Worm (Caenorhabditis elegans) whole organism, L4 larva: ENCODE results near the gene rpl-36.

Experiments used
- Y105C5A.15 ChIP-seq: fragments of 200-800 bp; sonication (Bioruptor generic); IDR thresholded peaks from 2 replicates; pipeline ENCODE4 v1.3.6; 2022; ENCODE audit warnings: missing genetic modification characterization, missing compliant biosample characterization
- Y48G9A.11 ChIP-seq: fragments of 200-800 bp; sonication (Bioruptor generic); IDR thresholded peaks from 2 replicates; pipeline ENCODE4 v1.3.6; 2022; ENCODE audit warnings: missing genetic modification reagents, missing genetic modification characterization, missing compliant biosample characterization
- Y5F2A.4 ChIP-seq: fragments of 200-800 bp; sonication (Bioruptor generic); optimal IDR thresholded peaks from 2 replicates; lab custom pipeline; 2018; ENCODE audit warnings: mild to moderate bottlenecking, missing genetic modification characterization, missing compliant biosample characterization
- ZK337.2 ChIP-seq: fragments of 200-800 bp; sonication (Bioruptor generic); IDR thresholded peaks from 2 replicates; pipeline ENCODE4 v1.3.6; 2022; ENCODE audit warnings: missing genetic modification reagents, missing genetic modification characterization, missing compliant biosample characterization
- aha-1 ChIP-seq: fragments of 150-350 bp; peaks from one replicate; lab custom pipeline; 2014; ENCODE audit warnings: missing biosample characterization, missing genetic modification characterization
- ama-1 ChIP-seq: fragments of 150-350 bp; optimal IDR thresholded peaks from 2 replicates; lab custom pipeline; 2014; ENCODE audit warnings: inconsistent platforms, mixed read lengths
- arid-1 ChIP-seq: fragments of 200-800 bp; sonication (Bioruptor generic); conservative IDR thresholded peaks from 2 replicates; pipeline ENCODE4 v1.3.6; 2022; ENCODE audit warnings: missing genetic modification reagents, missing genetic modification characterization, missing compliant biosample characterization
- attf-4 ChIP-seq: sonication (generic microtip); optimal IDR thresholded peaks from 3 replicates; lab custom pipeline; 2017; ENCODE audit warnings: missing biosample characterization, missing genetic modification characterization
- ceh-20 ChIP-seq: fragments of 200-800 bp; sonication (Bioruptor generic); IDR thresholded peaks from 2 replicates; pipeline ENCODE4 v1.3.6; 2022; ENCODE audit warnings: missing genetic modification reagents, missing genetic modification characterization, missing compliant biosample characterization
- ceh-28 ChIP-seq: fragments of 150-350 bp; optimal IDR thresholded peaks from 2 replicates; lab custom pipeline; 2014; ENCODE audit warnings: missing biosample characterization, missing genetic modification reagents, missing genetic modification characterization
- ces-1 ChIP-seq: fragments of 150-350 bp; sonication (generic microtip); optimal IDR thresholded peaks from 4 replicates; lab custom pipeline; 2014; ENCODE audit warnings: missing biosample characterization, missing genetic modification reagents, missing genetic modification characterization
- daf-16 ChIP-seq, 3 experiments: sonication (generic microtip); optimal IDR thresholded peaks; 2 replicates each; lab custom pipeline; 2016 to 2017; ENCODE audit warnings: missing genetic modification characterization in 3 of 3, missing genetic modification reagents in 3 of 3, mild to moderate bottlenecking in 2 of 3, missing compliant biosample characterization in 2 of 3, missing biosample characterization in 1 of 3, moderate library complexity in 1 of 3
- daf-8 ChIP-seq: fragments of 200-800 bp; sonication (Bioruptor generic); IDR thresholded peaks from 2 replicates; pipeline ENCODE4 v1.3.6; 2022; ENCODE audit warnings: missing genetic modification characterization, missing compliant biosample characterization
- dmd-6 ChIP-seq: fragments of 200-800 bp; sonication (Bioruptor generic); IDR thresholded peaks from 2 replicates; pipeline ENCODE4 v1.3.6; 2022; ENCODE audit warnings: missing genetic modification reagents, missing genetic modification characterization, missing compliant biosample characterization
- egl-27 ChIP-seq: sonication (generic microtip); optimal IDR thresholded peaks from 3 replicates; lab custom pipeline; 2017; ENCODE audit warnings: missing biosample characterization, missing genetic modification reagents, missing genetic modification characterization
- egl-43 ChIP-seq: fragments of 200-800 bp; sonication (Bioruptor generic); IDR thresholded peaks from 2 replicates; pipeline ENCODE4 v1.3.6; 2022; ENCODE audit warnings: missing genetic modification reagents, missing genetic modification characterization, missing compliant biosample characterization
- gei-8 ChIP-seq: fragments of 200-800 bp; sonication (Bioruptor generic); optimal IDR thresholded peaks from 2 replicates; lab custom pipeline; 2018; ENCODE audit warnings: mild to moderate bottlenecking, missing genetic modification characterization, missing compliant biosample characterization
- hlh-11 ChIP-seq: fragments of 200-800 bp; sonication (Bioruptor generic); optimal IDR thresholded peaks from 2 replicates; lab custom pipeline; 2018; ENCODE audit warnings: mild to moderate bottlenecking, missing genetic modification characterization, missing compliant biosample characterization
- hlh-30 ChIP-seq: sonication (generic microtip); optimal IDR thresholded peaks from 2 replicates; lab custom pipeline; 2017; ENCODE audit warnings: antibody characterized with exemption, mild to moderate bottlenecking, missing genetic modification characterization, missing compliant biosample characterization; ENCODE audit not compliant: insufficient read depth
- hmg-1.1 ChIP-seq: fragments of 200-800 bp; sonication (Bioruptor generic); IDR thresholded peaks from 2 replicates; pipeline ENCODE4 v1.3.6; 2022; ENCODE audit warnings: missing genetic modification reagents, missing genetic modification characterization, missing compliant biosample characterization
- lim-7 ChIP-seq: fragments of 200-800 bp; sonication (Bioruptor generic); IDR thresholded peaks from 2 replicates; pipeline ENCODE4 v1.3.6; 2022; ENCODE audit warnings: missing genetic modification characterization, missing compliant biosample characterization
- lin-39 ChIP-seq: fragments of 150-350 bp; optimal IDR thresholded peaks from 2 replicates; lab custom pipeline; 2014; ENCODE audit warnings: missing biosample characterization, missing genetic modification reagents, missing genetic modification characterization
- lsy-2 ChIP-seq, 2 experiments: fragments of 150-350 bp in 1 of 2; sonication (generic microtip) in 1 of 2; optimal IDR thresholded peaks; 2 replicates each; lab custom pipeline; 2014 to 2017; ENCODE audit warnings: missing biosample characterization in 2 of 2, missing genetic modification characterization in 2 of 2
- mdl-1 ChIP-seq, 2 experiments: fragments of 150-350 bp in 1 of 2; sonication (generic microtip) in 1 of 2; optimal IDR thresholded peaks; 2 replicates each; lab custom pipeline; 2014 to 2017; ENCODE audit warnings: missing biosample characterization in 2 of 2, missing genetic modification characterization in 2 of 2
- mes-2 ChIP-seq: sonication (generic microtip); optimal IDR thresholded peaks from 2 replicates; lab custom pipeline; 2016; ENCODE audit warnings: missing genotype, mild to moderate bottlenecking, missing genetic modification characterization, missing compliant biosample characterization; ENCODE audit not compliant: poor library complexity, severe bottlenecking
- nhr-10 ChIP-seq: fragments of 150-350 bp; optimal IDR thresholded peaks from 2 replicates; lab custom pipeline; 2014; ENCODE audit warnings: missing biosample characterization, missing genetic modification characterization
- nhr-11 ChIP-seq: fragments of 150-350 bp; optimal IDR thresholded peaks from 2 replicates; lab custom pipeline; 2014; ENCODE audit warnings: missing biosample characterization, missing genetic modification characterization
- nhr-25 ChIP-seq: sonication (generic microtip); optimal IDR thresholded peaks from 2 replicates; lab custom pipeline; 2017; ENCODE audit warnings: missing genetic modification characterization, mild to moderate bottlenecking, missing compliant biosample characterization, antibody characterized with exemption, moderate library complexity, borderline replicate concordance; ENCODE audit not compliant: insufficient read depth
- nhr-28 ChIP-seq: fragments of 150-350 bp; optimal IDR thresholded peaks from 2 replicates; lab custom pipeline; 2014; ENCODE audit warnings: missing biosample characterization, missing genetic modification characterization
- nhr-42 ChIP-seq: fragments of 200-800 bp; sonication (Bioruptor generic); IDR thresholded peaks from 2 replicates; pipeline ENCODE4 v1.3.6; 2022; ENCODE audit warnings: missing genetic modification characterization, missing compliant biosample characterization
- nhr-48 ChIP-seq: sonication (generic microtip); optimal IDR thresholded peaks from 2 replicates; lab custom pipeline; 2016; ENCODE audit warnings: mild to moderate bottlenecking, missing genetic modification characterization, missing compliant biosample characterization
- pqm-1 ChIP-seq: sonication (generic microtip); optimal IDR thresholded peaks from 2 replicates; lab custom pipeline; 2017; ENCODE audit warnings: missing biosample characterization, missing genetic modification characterization
- rbr-2 ChIP-seq: sonication (generic microtip); optimal IDR thresholded peaks from 2 replicates; lab custom pipeline; 2016; ENCODE audit warnings: missing genotype, missing genetic modification characterization, missing compliant biosample characterization
- sdz-12 ChIP-seq: fragments of 200-800 bp; sonication (Bioruptor generic); optimal IDR thresholded peaks from 2 replicates; lab custom pipeline; 2018; ENCODE audit warnings: mild to moderate bottlenecking, missing genetic modification characterization, missing compliant biosample characterization
- snpc-4 ChIP-seq: fragments of 150-350 bp; optimal IDR thresholded peaks from 2 replicates; lab custom pipeline; 2014; ENCODE audit warnings: missing biosample characterization, missing genetic modification characterization
- tra-1 ChIP-seq: fragments of 200-800 bp; sonication (Bioruptor generic); IDR thresholded peaks from 2 replicates; pipeline ENCODE4 v1.3.6; 2022; ENCODE audit warnings: missing genetic modification reagents, missing genetic modification characterization, missing compliant biosample characterization
- unc-62 ChIP-seq, 3 experiments: fragments of 150-350 bp in 1 of 3; sonication (generic microtip); optimal IDR thresholded peaks in 2 of 3; peaks in 1 of 3; 1 replicate in 1 of 3; 2 replicates in 2 of 3; lab custom pipeline; 2014 to 2017; ENCODE audit warnings: missing biosample characterization in 3 of 3, missing genetic modification characterization in 3 of 3, missing genetic modification reagents in 3 of 3, missing genotype in 1 of 3
- zip-11 ChIP-seq: fragments of 200-800 bp; sonication (Bioruptor generic); IDR thresholded peaks from 2 replicates; pipeline ENCODE4 v1.3.6; 2022; ENCODE audit warnings: missing genetic modification characterization, missing compliant biosample characterization
- zip-2 ChIP-seq: fragments of 150-350 bp; optimal IDR thresholded peaks from 2 replicates; lab custom pipeline; 2014; ENCODE audit warnings: missing biosample characterization, missing genetic modification characterization
- ztf-11 ChIP-seq: fragments of 150-350 bp; optimal IDR thresholded peaks from 2 replicates; lab custom pipeline; 2014; ENCODE audit warnings: missing biosample characterization, missing genetic modification characterization

Gene rpl-36

DNA sequence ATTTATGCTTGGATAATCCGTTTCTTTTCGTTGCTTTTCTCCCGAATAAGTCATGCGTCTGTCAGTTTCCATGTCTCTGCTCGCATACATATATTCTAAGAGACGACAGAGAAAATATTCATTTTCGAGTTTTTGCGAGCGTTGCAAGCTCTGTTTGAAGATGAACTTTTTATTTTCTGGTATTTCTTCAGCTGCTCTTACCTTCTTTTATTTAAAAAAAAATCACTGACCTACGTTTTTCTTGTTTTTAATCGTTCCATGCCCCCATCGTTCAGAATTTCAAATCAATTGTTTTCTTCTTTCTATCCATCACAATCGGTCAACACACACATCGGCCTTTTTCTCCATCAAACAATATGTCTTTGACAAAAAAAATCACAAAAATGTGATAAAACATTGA lies 30.4 kb downstream of the rpl-36 start:
- TF ChIP-seq ceh-28 (tag; lab: Kevin White, UChicago) (no peak), aha-1 (tag; lab: Kevin White, UChicago) (peak; percentile 90), mes-2 (tag; lab: Kevin White, UChicago) (peak; percentile 35), hmg-1.1 (GFP tag; lab: Robert Waterston, UW) (no peak), Y48G9A.11 (GFP tag; lab: Robert Waterston, UW) (no peak), rbr-2 (tag; lab: Kevin White, UChicago) (no peak), egl-27 (tag; lab: Kevin White, UChicago) (no peak), ama-1 (lab: Kevin White, UChicago) (no peak), dmd-6 (no peak), unc-62 (GFP tag; optimal IDR thresholded peaks at IDR 0.05 in 1 of 2; lab: Kevin White, UChicago) (peak in 1 of 2 experiments; percentile 76), unc-62 (tag; optimal IDR thresholded peaks at IDR 0.05; lab: Kevin White, UChicago) (no peak), nhr-42 (no peak), sdz-12 (GFP tag; lab: Kevin White, UChicago) (no peak), nhr-48 (tag; lab: Kevin White, UChicago) (no peak), lim-7 (GFP tag; lab: Robert Waterston, UW) (no peak), attf-4 (no peak)

DNA sequence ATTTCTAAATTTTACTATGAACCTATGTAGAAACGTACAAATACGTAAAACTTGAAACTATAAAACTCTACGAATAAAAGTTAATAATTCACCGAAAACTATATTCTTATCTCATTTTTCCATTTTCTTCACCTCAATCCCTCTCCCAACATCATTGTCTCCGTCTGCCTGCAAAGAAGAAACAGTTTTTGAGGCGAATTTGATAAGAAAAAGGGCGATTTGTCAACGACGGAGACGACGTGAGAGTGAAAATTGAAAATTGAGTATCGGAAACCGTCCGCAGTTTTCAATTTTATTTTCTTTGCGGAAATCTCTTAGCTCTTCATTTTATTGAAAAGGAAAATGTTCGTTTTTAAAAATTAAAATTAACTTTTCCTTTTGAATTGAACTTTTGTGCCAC lies 32.0 kb downstream of the rpl-36 start:
- TF ChIP-seq rbr-2 (tag; lab: Kevin White, UChicago) (no peak), snpc-4 (tag; lab: Kevin White, UChicago) (no peak), unc-62 (GFP tag; optimal IDR thresholded peaks at IDR 0.05 in 1 of 2; lab: Kevin White, UChicago) (peak in 1 of 2 experiments; percentile 61), unc-62 (tag; optimal IDR thresholded peaks at IDR 0.05; lab: Kevin White, UChicago) (no peak), nhr-28 (peak; percentile 36), ztf-11 (no peak), daf-16 (GFP tag; optimal IDR thresholded peaks at IDR 0.05; lab: Kevin White, UChicago) (no peak), daf-16 (tag; optimal IDR thresholded peaks at IDR 0.05; lab: Kevin White, UChicago) (peak; percentile 29), hlh-11 (tag; lab: Kevin White, UChicago) (peak; percentile 31), ZK337.2 (GFP tag; lab: Robert Waterston, UW) (no peak), dmd-6 (peak; percentile 28; the same call in 1 of the 2 replicates), pqm-1 (tag; lab: Kevin White, UChicago) (peak; percentile 55)

DNA sequence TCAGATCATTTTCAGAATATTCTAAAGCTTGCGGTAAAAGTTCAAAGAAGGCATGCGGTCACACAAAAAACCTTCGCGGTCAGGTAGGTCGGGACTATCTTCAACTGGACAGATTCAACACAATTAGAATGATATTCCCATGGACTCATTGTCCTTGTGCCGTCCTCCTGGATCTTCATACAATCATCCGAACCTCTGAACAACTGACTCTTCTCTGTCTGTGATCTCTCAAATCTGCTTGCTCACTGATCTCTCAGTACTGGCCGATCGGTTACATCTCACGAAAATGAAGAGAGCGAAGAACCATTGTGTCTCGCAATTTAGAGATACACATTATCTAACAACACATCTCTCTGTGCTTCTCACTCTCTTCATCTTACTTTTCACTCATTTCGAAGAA lies 35.5 kb downstream of the rpl-36 start:
- TF ChIP-seq unc-62 (GFP tag; optimal IDR thresholded peaks at IDR 0.05 in 1 of 2; lab: Kevin White, UChicago) (peak in 1 of 2 experiments; percentile 54), unc-62 (tag; optimal IDR thresholded peaks at IDR 0.05; lab: Kevin White, UChicago) (no peak), lin-39 (tag; lab: Kevin White, UChicago) (no peak), zip-2 (no peak), tra-1 (GFP tag; lab: Robert Waterston, UW) (no peak)

DNA sequence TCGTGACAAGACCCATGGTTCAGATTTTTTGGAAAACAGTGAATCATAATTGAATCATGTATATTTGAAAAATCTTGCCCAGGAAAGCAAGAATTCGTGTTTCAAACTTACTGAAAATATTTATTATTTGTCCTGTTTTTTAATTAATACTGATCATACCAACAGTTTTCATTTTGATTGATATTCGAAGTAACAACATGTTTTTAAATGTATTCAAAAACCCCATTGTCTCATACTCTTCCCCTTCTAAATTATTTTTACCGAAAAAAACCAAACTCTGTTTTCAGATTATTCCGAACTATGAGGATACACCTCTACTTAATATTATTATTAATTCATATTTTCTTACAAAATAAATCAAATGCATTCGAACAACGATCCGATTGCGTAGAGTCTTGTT lies 36.2 kb downstream of the rpl-36 start, which contains the start of gene R151.1:
Gene R151.1 (plus strand): TSS at position 301 of the 400 bp plus-strand sequence.
- TF ChIP-seq arid-1 (GFP tag; lab: Robert Waterston, UW): no peak

DNA sequence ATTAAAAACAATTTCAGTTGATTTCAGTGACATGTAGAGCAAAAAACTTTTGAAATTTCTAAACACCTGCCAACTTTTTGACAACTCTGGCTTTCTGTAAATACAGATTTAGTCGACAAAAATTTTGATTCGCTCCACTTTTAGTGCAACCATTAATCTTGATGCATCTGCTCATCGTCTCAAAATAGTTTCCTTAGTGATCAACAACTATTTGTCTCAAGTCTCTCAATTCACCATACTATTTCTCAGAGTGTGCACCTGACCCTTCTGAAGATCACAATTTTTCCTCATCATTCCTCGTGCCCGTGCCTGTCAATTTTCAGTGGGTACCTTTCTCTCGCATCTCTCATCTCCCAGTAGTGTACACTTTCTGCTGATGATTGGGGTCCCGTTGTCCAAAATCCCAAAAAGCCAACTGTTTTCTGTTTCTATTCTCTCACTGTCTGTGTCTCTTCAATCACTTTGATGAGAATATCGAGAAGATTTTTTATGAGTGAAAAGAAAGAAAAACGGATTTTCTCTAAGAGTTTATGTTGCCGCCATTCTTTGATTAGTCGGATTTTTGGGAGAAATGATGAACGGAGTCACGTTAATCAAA lies 37.0 kb downstream of the rpl-36 start:
- TF ChIP-seq mdl-1 (tag; optimal IDR thresholded peaks at IDR 0.05; lab: Kevin White, UChicago) (peak in 1 of 2 experiments; percentile 0), nhr-28 (peak; percentile 5), lsy-2 (tag; optimal IDR thresholded peaks at IDR 0.05; lab: Kevin White, UChicago) (peak in 1 of 2 experiments; percentile 18), ces-1 (GFP tag; lab: Kevin White, UChicago) (no peak), aha-1 (tag; lab: Kevin White, UChicago) (peak; percentile 84), nhr-10 (tag; lab: Kevin White, UChicago) (no peak), Y5F2A.4 (GFP tag; lab: Kevin White, UChicago) (no peak), nhr-25 (tag; lab: Kevin White, UChicago) (no peak), daf-16 (GFP tag; optimal IDR thresholded peaks at IDR 0.05; lab: Kevin White, UChicago) (peak in 1 of 2 experiments; percentile 95), daf-16 (tag; optimal IDR thresholded peaks at IDR 0.05; lab: Kevin White, UChicago) (no peak), zip-11 (GFP tag; lab: Robert Waterston, UW) (no peak), egl-43 (no peak), gei-8 (GFP tag; lab: Kevin White, UChicago) (no peak), Y105C5A.15 (GFP tag; lab: Robert Waterston, UW) (no peak), nhr-11 (peak; percentile 82), hlh-11 (tag; lab: Kevin White, UChicago) (peak; percentile 68), hlh-30 (tag; lab: Kevin White, UChicago) (peak; percentile 68), ceh-20 (GFP tag; lab: Robert Waterston, UW) (0 out of 2 replicates have a peak, but pooled peaks have one; percentile 48), daf-8 (GFP tag; lab: Robert Waterston, UW) (no peak), unc-62 (GFP tag; optimal IDR thresholded peaks at IDR 0.05 in 1 of 2; lab: Kevin White, UChicago) (peak in 1 of 2 experiments; percentile 68), unc-62 (tag; optimal IDR thresholded peaks at IDR 0.05; lab: Kevin White, UChicago) (no peak)
